Fruit fly (Drosophila melanogaster) ovary, adult (tissue): ENCODE data around the gene lsn.

Experiments
- CG17801 ChIP-seq: fragments of 200-800 bp; optimal IDR thresholded peaks from 2 replicates; lab custom pipeline; 2019; ENCODE audit warnings: missing biosample characterization, mild to moderate bottlenecking, missing genetic modification characterization, moderate library complexity; ENCODE audit not compliant: partially characterized antibody

The lsn gene

DNA sequence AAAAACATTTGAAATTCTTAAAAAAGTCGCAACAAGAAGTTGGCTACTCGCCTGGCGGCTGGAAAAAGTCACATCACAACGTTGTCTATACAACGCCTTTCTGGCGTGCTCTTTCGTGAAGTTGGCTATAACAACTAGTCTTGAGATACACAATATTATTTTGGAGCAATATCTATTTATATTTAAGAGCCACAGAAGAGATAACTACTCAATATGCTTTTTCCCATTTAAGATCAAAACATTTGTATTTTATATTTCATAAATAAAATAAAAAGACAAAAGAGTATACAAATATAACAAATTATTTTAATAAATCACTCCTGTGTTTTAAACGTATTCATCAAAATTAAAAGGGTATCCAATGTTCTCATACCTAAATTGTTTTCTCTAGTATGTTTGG, 41.9 kb downstream of the lsn start:
- no peak for TF ChIP-seq CG17801

DNA sequence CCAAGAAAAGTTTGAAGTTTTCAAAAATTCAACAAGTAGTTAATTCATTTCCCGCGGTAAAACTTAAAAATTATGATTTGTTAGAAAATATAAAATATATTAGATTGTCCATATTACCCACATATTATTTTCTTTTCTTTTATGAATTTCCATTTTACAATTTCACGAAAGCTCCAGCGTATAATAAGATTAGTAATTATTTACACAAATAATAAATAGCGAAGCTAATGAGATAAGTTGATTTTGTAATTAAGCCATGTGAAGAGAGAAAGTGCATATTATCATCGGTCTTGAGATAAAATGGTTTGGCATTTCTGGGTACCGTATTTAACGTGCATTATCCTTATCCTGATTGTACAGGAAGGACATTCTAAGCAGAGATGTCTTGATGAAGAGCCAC, 46.5 kb downstream of the lsn start, which contains the start of gene Qsox3:
Gene Qsox3 (plus strand): TSS at position 301 of the 400 bp plus-strand sequence.
- TF ChIP-seq CG17801: no peak

DNA sequence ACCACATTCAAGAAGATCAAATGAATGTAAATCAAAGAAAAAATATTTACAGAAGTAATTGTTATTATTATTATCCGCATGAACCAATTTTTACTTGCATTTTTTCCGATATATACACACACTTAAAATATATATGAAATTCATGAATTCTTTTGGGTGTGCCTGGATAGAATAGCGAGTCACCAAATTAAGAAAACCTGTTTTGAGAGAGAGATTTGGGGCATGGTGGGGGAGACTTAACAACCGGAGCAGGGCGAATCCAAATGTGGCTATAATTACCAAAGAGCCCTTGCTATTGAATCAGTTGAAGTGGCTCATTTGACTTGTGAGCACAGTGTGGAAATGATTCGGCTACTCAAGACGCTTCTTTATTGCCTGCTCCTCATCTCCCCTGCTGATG, 48.5 kb downstream of the lsn start, which contains the start of gene Qsox2:
Gene Qsox2 (plus strand): TSS at position 301 of the 400 bp plus-strand sequence.
- no peak for TF ChIP-seq CG17801
